Worm (Caenorhabditis elegans) whole organism, late embryonic: ENCODE measurements around the gene E02C12.19.

Experiments used
- C08G9.2 ChIP-seq: sonication (generic microtip); optimal IDR thresholded peaks from 2 replicates; lab custom pipeline; 2016; ENCODE audit warnings: mild to moderate bottlenecking, missing genetic modification characterization, moderate library complexity, missing compliant biosample characterization
- C38D4.7 ChIP-seq: fragments of 200-800 bp; sonication (Bioruptor generic); optimal IDR thresholded peaks from 2 replicates; lab custom pipeline; 2018; ENCODE audit warnings: mild to moderate bottlenecking, missing genetic modification characterization, moderate library complexity, missing compliant biosample characterization
- F13H6.1 ChIP-seq: sonication (generic microtip); optimal IDR thresholded peaks from 2 replicates; lab custom pipeline; 2016; ENCODE audit warnings: missing genetic modification characterization, missing compliant biosample characterization
- K02D7.2 ChIP-seq: sonication (generic microtip); optimal IDR thresholded peaks from 2 replicates; lab custom pipeline; 2017; ENCODE audit warnings: mild to moderate bottlenecking, missing genetic modification characterization, missing compliant biosample characterization
- K09A11.1 ChIP-seq: sonication (generic microtip); optimal IDR thresholded peaks from 2 replicates; lab custom pipeline; 2017; ENCODE audit warnings: antibody characterized with exemption, mild to moderate bottlenecking, missing genetic modification characterization, missing compliant biosample characterization; ENCODE audit not compliant: insufficient read depth
- T23F11.4 ChIP-seq: fragments of 200-800 bp; sonication (Bioruptor generic); optimal IDR thresholded peaks from 2 replicates; lab custom pipeline; 2018; ENCODE audit warnings: mild to moderate bottlenecking, missing genetic modification characterization, missing compliant biosample characterization
- Y22D7AL.16 ChIP-seq: sonication (generic microtip); optimal IDR thresholded peaks from 2 replicates; lab custom pipeline; 2016; ENCODE audit warnings: missing genetic modification characterization, missing compliant biosample characterization
- ahr-1 ChIP-seq: sonication (generic microtip); optimal IDR thresholded peaks from 2 replicates; lab custom pipeline; 2016; ENCODE audit warnings: missing genetic modification characterization, missing compliant biosample characterization
- ama-1 ChIP-seq: fragments of 150-350 bp; optimal IDR thresholded peaks from 2 replicates; lab custom pipeline; 2014
- ceh-14 ChIP-seq: sonication (generic microtip); optimal IDR thresholded peaks from 2 replicates; lab custom pipeline; 2016; ENCODE audit warnings: missing genotype, missing genetic modification characterization, missing compliant biosample characterization
- ceh-18 ChIP-seq: sonication (generic microtip); optimal IDR thresholded peaks from 2 replicates; lab custom pipeline; 2016; ENCODE audit warnings: missing genetic modification characterization, missing compliant biosample characterization
- ceh-19 ChIP-seq: fragments of 200-800 bp; sonication (Bioruptor generic); optimal IDR thresholded peaks from 2 replicates; lab custom pipeline; 2018; ENCODE audit warnings: mild to moderate bottlenecking, missing genetic modification characterization, missing compliant biosample characterization
- ceh-2 ChIP-seq: sonication (generic microtip); optimal IDR thresholded peaks from 2 replicates; lab custom pipeline; 2016; ENCODE audit warnings: missing genotype, missing genetic modification characterization, missing compliant biosample characterization
- ceh-22 ChIP-seq: sonication (generic microtip); optimal IDR thresholded peaks from 2 replicates; lab custom pipeline; 2017; ENCODE audit warnings: missing biosample characterization, missing genetic modification characterization
- ceh-31 ChIP-seq: sonication (generic microtip); optimal IDR thresholded peaks from 2 replicates; lab custom pipeline; 2016; ENCODE audit warnings: missing genetic modification characterization, missing compliant biosample characterization
- ceh-45 ChIP-seq: fragments of 200-800 bp; sonication (Bioruptor generic); IDR thresholded peaks from 2 replicates; pipeline ENCODE4 v1.3.6; 2022; ENCODE audit warnings: missing genetic modification reagents, missing genetic modification characterization, missing compliant biosample characterization
- ceh-48 ChIP-seq: sonication (generic microtip); optimal IDR thresholded peaks from 2 replicates; lab custom pipeline; 2016; ENCODE audit warnings: missing genetic modification characterization, inconsistent platforms, missing compliant biosample characterization
- ceh-6 ChIP-seq: fragments of 200-800 bp; sonication (Bioruptor generic); optimal IDR thresholded peaks from 2 replicates; lab custom pipeline; 2018; ENCODE audit warnings: mild to moderate bottlenecking, missing genetic modification characterization, missing compliant biosample characterization
- ceh-9 ChIP-seq: sonication (generic microtip); optimal IDR thresholded peaks from 2 replicates; lab custom pipeline; 2016; ENCODE audit warnings: mild to moderate bottlenecking, missing genetic modification characterization, inconsistent platforms, missing compliant biosample characterization
- che-1 ChIP-seq: sonication (generic microtip); optimal IDR thresholded peaks from 2 replicates; lab custom pipeline; 2016; ENCODE audit warnings: mild to moderate bottlenecking, missing genetic modification characterization, missing compliant biosample characterization
- dmd-4 ChIP-seq: sonication (generic microtip); optimal IDR thresholded peaks from 2 replicates; lab custom pipeline; 2016; ENCODE audit warnings: borderline replicate concordance, missing genetic modification characterization, missing compliant biosample characterization
- dve-1 ChIP-seq: sonication (generic microtip); optimal IDR thresholded peaks from 2 replicates; lab custom pipeline; 2017; ENCODE audit warnings: antibody characterized with exemption, mild to moderate bottlenecking, missing genetic modification characterization, missing compliant biosample characterization
- elt-2 ChIP-seq: sonication (generic microtip); optimal IDR thresholded peaks from 2 replicates; lab custom pipeline; 2016; ENCODE audit warnings: missing genetic modification reagents, missing genetic modification characterization, missing compliant biosample characterization
- elt-4 ChIP-seq: sonication (generic microtip); optimal IDR thresholded peaks from 2 replicates; lab custom pipeline; 2016; ENCODE audit warnings: missing genetic modification characterization, missing compliant biosample characterization
- eyg-1 ChIP-seq: sonication (generic microtip); optimal IDR thresholded peaks from 2 replicates; lab custom pipeline; 2016; ENCODE audit warnings: missing genotype, missing genetic modification characterization, missing compliant biosample characterization
- fax-1 ChIP-seq: sonication (generic microtip); optimal IDR thresholded peaks from 2 replicates; lab custom pipeline; 2016; ENCODE audit warnings: missing genotype, missing genetic modification characterization, missing compliant biosample characterization
- fkh-10 ChIP-seq: fragments of 150-350 bp; optimal IDR thresholded peaks from 2 replicates; lab custom pipeline; 2014; ENCODE audit warnings: missing biosample characterization, missing genetic modification reagents, missing genetic modification characterization
- fkh-6 ChIP-seq: sonication (generic microtip); optimal IDR thresholded peaks from 2 replicates; lab custom pipeline; 2016; ENCODE audit warnings: missing genetic modification characterization, missing compliant biosample characterization
- hlh-13 ChIP-seq: fragments of 200-800 bp; sonication (Bioruptor generic); optimal IDR thresholded peaks from 2 replicates; lab custom pipeline; 2018; ENCODE audit warnings: mild to moderate bottlenecking, missing genetic modification characterization, missing compliant biosample characterization
- hlh-8 ChIP-seq: sonication (generic microtip); optimal IDR thresholded peaks from 2 replicates; lab custom pipeline; 2016; ENCODE audit warnings: missing genotype, missing genetic modification characterization, missing compliant biosample characterization
- madf-2 ChIP-seq: sonication (generic microtip); optimal IDR thresholded peaks from 2 replicates; lab custom pipeline; 2017; ENCODE audit warnings: missing genetic modification characterization, missing compliant biosample characterization
- mec-3 ChIP-seq: sonication (generic microtip); optimal IDR thresholded peaks from 2 replicates; lab custom pipeline; 2016; ENCODE audit warnings: borderline replicate concordance, missing genetic modification characterization, missing compliant biosample characterization
- nhr-11 ChIP-seq: fragments of 150-350 bp; optimal IDR thresholded peaks from 2 replicates; lab custom pipeline; 2014; ENCODE audit warnings: missing biosample characterization, missing genetic modification characterization
- nhr-232 ChIP-seq: sonication (generic microtip); optimal IDR thresholded peaks from 2 replicates; lab custom pipeline; 2016; ENCODE audit warnings: missing genetic modification characterization, missing compliant biosample characterization
- npax-4 ChIP-seq: sonication (generic microtip); optimal IDR thresholded peaks from 2 replicates; lab custom pipeline; 2016; ENCODE audit warnings: missing genetic modification characterization, missing compliant biosample characterization
- odd-2 ChIP-seq: sonication (generic microtip); optimal IDR thresholded peaks from 2 replicates; lab custom pipeline; 2017; ENCODE audit warnings: antibody characterized with exemption, mild to moderate bottlenecking, missing genetic modification characterization, missing compliant biosample characterization
- pag-3 ChIP-seq: sonication (generic microtip); optimal IDR thresholded peaks from 2 replicates; lab custom pipeline; 2016; ENCODE audit warnings: missing compliant biosample characterization, missing genetic modification characterization, borderline replicate concordance
- pax-1 ChIP-seq: fragments of 150-350 bp; optimal IDR thresholded peaks from 2 replicates; lab custom pipeline; 2014; ENCODE audit warnings: missing biosample characterization, missing genetic modification characterization
- pha-2 ChIP-seq: sonication (generic microtip); optimal IDR thresholded peaks from 2 replicates; lab custom pipeline; 2017; ENCODE audit warnings: mild to moderate bottlenecking, missing genetic modification characterization, missing compliant biosample characterization
- pha-4 ChIP-seq: fragments of 150-350 bp; optimal IDR thresholded peaks from 2 replicates; lab custom pipeline; 2018; ENCODE audit warnings: missing biosample characterization, missing genetic modification reagents, missing genetic modification characterization
- pqm-1 ChIP-seq: sonication (generic microtip); optimal IDR thresholded peaks from 2 replicates; lab custom pipeline; 2016; ENCODE audit warnings: missing genetic modification characterization, missing compliant biosample characterization
- pros-1 ChIP-seq: fragments of 150-350 bp; optimal IDR thresholded peaks from 2 replicates; lab custom pipeline; 2014; ENCODE audit warnings: missing biosample characterization, missing genetic modification reagents, missing genetic modification characterization
- sox-2 ChIP-seq: fragments of 200-800 bp; sonication (Bioruptor generic); IDR thresholded peaks from 2 replicates; pipeline ENCODE4 v1.3.6; 2022; ENCODE audit warnings: missing genetic modification reagents, missing genetic modification characterization, missing compliant biosample characterization
- sox-4 ChIP-seq: sonication (generic microtip); optimal IDR thresholded peaks from 2 replicates; lab custom pipeline; 2017; ENCODE audit warnings: mild to moderate bottlenecking, missing genetic modification characterization, inconsistent platforms, missing compliant biosample characterization
- unc-3 ChIP-seq, 2 experiments: fragments of 200-800 bp in 1 of 2; sonication (Bioruptor generic) in 1 of 2; sonication (generic microtip) in 1 of 2; conservative IDR thresholded peaks in 1 of 2; optimal IDR thresholded peaks in 1 of 2; 2 replicates each; pipeline versions ENCODE4 v1.3.6 to Lab custom; 2016 to 2022; ENCODE audit warnings: missing compliant biosample characterization in 2 of 2, missing genetic modification characterization in 2 of 2, missing genetic modification reagents in 1 of 2
- unc-42 ChIP-seq: sonication (generic microtip); optimal IDR thresholded peaks from 2 replicates; lab custom pipeline; 2016; ENCODE audit warnings: missing genotype, missing genetic modification characterization, missing compliant biosample characterization
- unc-86 ChIP-seq: sonication (generic microtip); optimal IDR thresholded peaks from 2 replicates; lab custom pipeline; 2016; ENCODE audit warnings: missing genetic modification characterization, missing compliant biosample characterization
- zip-5 ChIP-seq: sonication (generic microtip); optimal IDR thresholded peaks from 2 replicates; lab custom pipeline; 2016; ENCODE audit warnings: missing genetic modification characterization, missing compliant biosample characterization
- ztf-16 ChIP-seq: sonication (generic microtip); optimal IDR thresholded peaks from 2 replicates; lab custom pipeline; 2017; ENCODE audit warnings: missing genetic modification characterization, missing compliant biosample characterization

E02C12.19 gene

ce11 chrV:9343629-9344624 is 32.4 kb downstream of the E02C12.19 start, which contains the start of gene tos-1:
Gene tos-1 (minus strand): TSS chrV:9344203.
- TF ChIP-seq madf-2 (tag; lab: Kevin White, UChicago) (peak; percentile 91), ceh-6 (GFP tag; lab: Kevin White, UChicago) (peak; percentile 21), eyg-1 (tag; lab: Kevin White, UChicago) (peak; percentile 75), pha-2 (tag; lab: Kevin White, UChicago) (peak; percentile 85), che-1 (tag; lab: Kevin White, UChicago) (peak; percentile 71), npax-4 (no peak), ceh-14 (tag; lab: Kevin White, UChicago) (peak; percentile 97), pqm-1 (tag; lab: Kevin White, UChicago) (peak; percentile 98), zip-5 (tag; lab: Kevin White, UChicago) (peak; percentile 12), ahr-1 (no peak), T23F11.4 (GFP tag; lab: Kevin White, UChicago) (peak; percentile 90), pax-1 (peak; percentile 84), ceh-19 (GFP tag; lab: Kevin White, UChicago) (peak; percentile 87), fkh-6 (tag; lab: Kevin White, UChicago) (peak; percentile 77), dve-1 (tag; lab: Kevin White, UChicago) (peak; percentile 96), C08G9.2 (peak; percentile 63), ceh-48 (tag; lab: Kevin White, UChicago) (peak; percentile 94), ztf-16 (tag; lab: Kevin White, UChicago) (peak; percentile 93), ceh-45 (GFP tag; lab: Robert Waterston, UW) (0 out of 2 replicates have a peak, but pooled peaks have one; percentile 48), unc-86 (peak; percentile 95), ceh-18 (tag; lab: Kevin White, UChicago) (peak; percentile 100), elt-4 (peak; percentile 77), pag-3 (tag; lab: Kevin White, UChicago) (peak; percentile 88), K02D7.2 (tag; lab: Kevin White, UChicago) (peak; percentile 70), sox-4 (tag; lab: Kevin White, UChicago) (peak; percentile 76), ceh-31 (tag; lab: Kevin White, UChicago) (peak; percentile 97), hlh-8 (tag; lab: Kevin White, UChicago) (peak; percentile 93), fkh-10 (GFP tag; lab: Kevin White, UChicago) (peak; percentile 67), dmd-4 (tag; lab: Kevin White, UChicago) (peak; percentile 68), mec-3 (tag; lab: Kevin White, UChicago) (no peak), F13H6.1 (peak; percentile 89), elt-2 (tag; lab: Kevin White, UChicago) (peak; percentile 97), C38D4.7 (GFP tag; lab: Kevin White, UChicago) (peak; percentile 59), ceh-9 (tag; lab: Kevin White, UChicago) (no peak), ama-1 (lab: Kevin White, UChicago) (peak; percentile 99), nhr-232 (tag; lab: Kevin White, UChicago) (peak; percentile 34), odd-2 (tag; lab: Kevin White, UChicago) (no peak), unc-3 (GFP tag; conservative IDR thresholded peaks at IDR 0.05; lab: Robert Waterston, UW) (no peak; the same call in 1 of the 2 replicates), unc-3 (tag; optimal IDR thresholded peaks at IDR 0.05; lab: Kevin White, UChicago) (peak; percentile 96), ceh-22 (no peak), sox-2 (GFP tag; lab: Robert Waterston, UW) (peak; percentile 84), pha-4 (tag; lab: Kevin White, UChicago) (no peak), fax-1 (tag; lab: Kevin White, UChicago) (peak; percentile 66), nhr-11 (no peak), ceh-2 (tag; lab: Kevin White, UChicago) (peak; percentile 71), Y22D7AL.16 (peak; percentile 71), hlh-13 (GFP tag; lab: Kevin White, UChicago) (peak; percentile 40), K09A11.1 (tag; lab: Kevin White, UChicago) (peak; percentile 90), unc-42 (tag; lab: Kevin White, UChicago) (peak; percentile 97), pros-1 (tag; lab: Kevin White, UChicago) (peak; percentile 82)
